Fruit fly (Drosophila melanogaster): ENCODE data around the gene CG13877.

The CG13877 gene

DNA sequence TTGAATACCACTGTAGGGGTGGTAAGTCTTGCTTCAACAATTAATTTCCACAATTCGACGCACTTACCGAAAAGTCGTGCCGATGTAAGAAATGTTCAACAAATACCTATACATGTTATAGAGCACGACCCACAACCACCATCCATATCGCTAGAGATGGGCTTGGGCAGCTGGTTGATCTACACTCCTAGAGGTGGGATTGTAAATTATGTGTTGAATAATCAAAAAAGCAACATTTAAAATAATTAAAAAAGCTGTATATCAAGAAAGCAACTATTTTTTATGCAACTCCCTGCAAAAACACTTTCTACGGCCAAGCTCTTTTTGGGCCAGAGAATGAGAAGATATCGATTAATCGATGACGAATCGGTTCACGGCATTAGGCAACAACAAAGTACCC is 33.6 kb upstream of the CG13877 start, which contains the start of the genes CG34140, Mkp and Mtch (continued):
- peak; percentile 50 for TF ChIP-seq CG3065 (GFP tag; optimal IDR thresholded peaks at IDR 0.05)
- TF ChIP-seq zf30C (GFP tag; optimal IDR thresholded peaks at IDR 0.05), result no peak
- no peak for TF ChIP-seq ham (GFP tag; IDR thresholded peaks at IDR 0.05)
- no peak for TF ChIP-seq ATbp (GFP tag; optimal IDR thresholded peaks at IDR 0.05)
- no peak for TF ChIP-seq sim (GFP tag; IDR thresholded peaks at IDR 0.05)
- peak; percentile 68 for TF ChIP-seq emc (GFP tag; optimal IDR thresholded peaks at IDR 0.05)
- peak; percentile 84 for TF ChIP-seq Mad (GFP tag; optimal IDR thresholded peaks at IDR 0.05)
- no peak for TF ChIP-seq Deaf1 (tag; optimal IDR thresholded peaks at IDR 0.05)
- peak; percentile 88 for TF ChIP-seq Max (GFP tag; optimal IDR thresholded peaks at IDR 0.05)
- TF ChIP-seq Hand (GFP tag; optimal IDR thresholded peaks at IDR 0.05), result peak; percentile 58
- TF ChIP-seq Optix (GFP tag; IDR thresholded peaks at IDR 0.05), result peak; percentile 82
- TF ChIP-seq CG16863 (GFP tag; optimal IDR thresholded peaks at IDR 0.05), result peak; percentile 85
- no peak for TF ChIP-seq CG4707 (GFP tag; optimal IDR thresholded peaks at IDR 0.05)
- TF ChIP-seq Ets97D (GFP tag; optimal IDR thresholded peaks at IDR 0.05), result peak; percentile 86
- peak; percentile 85 for TF ChIP-seq vvl (GFP tag; IDR thresholded peaks at IDR 0.05)
- TF ChIP-seq BEAF-32 (GFP tag; optimal IDR thresholded peaks at IDR 0.05), result peak; percentile 97
- no peak for TF ChIP-seq prd (optimal IDR thresholded peaks at IDR 0.05)
- peak; percentile 92 for TF ChIP-seq prd (GFP tag; IDR thresholded peaks at IDR 0.05)
- TF ChIP-seq aop (GFP tag; IDR thresholded peaks at IDR 0.05), result peak; percentile 63; the same call in 1 of the 2 replicates
- TF ChIP-seq Bdp1 (GFP tag; optimal IDR thresholded peaks at IDR 0.05), result peak; percentile 85
- peak; percentile 36 for TF ChIP-seq Dp (GFP tag; optimal IDR thresholded peaks at IDR 0.05)
- peak; percentile 70 for TF ChIP-seq p53 (GFP tag; optimal IDR thresholded peaks at IDR 0.05)
- peak; percentile 82 for TF ChIP-seq CG12744 (GFP tag; optimal IDR thresholded peaks at IDR 0.05)
- TF ChIP-seq CG17385 (GFP tag; optimal IDR thresholded peaks at IDR 0.05), result peak; percentile 74
- TF ChIP-seq Tbp (GFP tag; optimal IDR thresholded peaks at IDR 0.05), result no peak
- TF ChIP-seq Sin3A (optimal IDR thresholded peaks at IDR 0.05), result peak; percentile 96
- TF ChIP-seq CG33557 (GFP tag; optimal IDR thresholded peaks at IDR 0.05), result peak; percentile 74
- peak; percentile 94 for TF ChIP-seq row (GFP tag; IDR thresholded peaks at IDR 0.05)
- TF ChIP-seq CG17568 (GFP tag; optimal IDR thresholded peaks at IDR 0.05), result no peak
- TF ChIP-seq fd96Cb (tag; optimal IDR thresholded peaks at IDR 0.05), result peak; percentile 69
- no peak for TF ChIP-seq CG3281 (GFP tag; optimal IDR thresholded peaks at IDR 0.05)
- no peak for TF ChIP-seq Eip74EF (GFP tag; optimal IDR thresholded peaks at IDR 0.05)
- TF ChIP-seq CG31365 (tag; optimal IDR thresholded peaks at IDR 0.05), result no peak
- no peak for TF ChIP-seq Hmr (GFP tag; optimal IDR thresholded peaks at IDR 0.05)
- TF ChIP-seq klu (GFP tag; IDR thresholded peaks at IDR 0.05), result peak; percentile 74
- TF ChIP-seq phol (tag; optimal IDR thresholded peaks at IDR 0.05), result peak; percentile 89
- 0 out of 2 replicates have a peak, but pooled peaks have one; percentile 21 for TF ChIP-seq sens-2 (GFP tag; IDR thresholded peaks at IDR 0.05)

DNA sequence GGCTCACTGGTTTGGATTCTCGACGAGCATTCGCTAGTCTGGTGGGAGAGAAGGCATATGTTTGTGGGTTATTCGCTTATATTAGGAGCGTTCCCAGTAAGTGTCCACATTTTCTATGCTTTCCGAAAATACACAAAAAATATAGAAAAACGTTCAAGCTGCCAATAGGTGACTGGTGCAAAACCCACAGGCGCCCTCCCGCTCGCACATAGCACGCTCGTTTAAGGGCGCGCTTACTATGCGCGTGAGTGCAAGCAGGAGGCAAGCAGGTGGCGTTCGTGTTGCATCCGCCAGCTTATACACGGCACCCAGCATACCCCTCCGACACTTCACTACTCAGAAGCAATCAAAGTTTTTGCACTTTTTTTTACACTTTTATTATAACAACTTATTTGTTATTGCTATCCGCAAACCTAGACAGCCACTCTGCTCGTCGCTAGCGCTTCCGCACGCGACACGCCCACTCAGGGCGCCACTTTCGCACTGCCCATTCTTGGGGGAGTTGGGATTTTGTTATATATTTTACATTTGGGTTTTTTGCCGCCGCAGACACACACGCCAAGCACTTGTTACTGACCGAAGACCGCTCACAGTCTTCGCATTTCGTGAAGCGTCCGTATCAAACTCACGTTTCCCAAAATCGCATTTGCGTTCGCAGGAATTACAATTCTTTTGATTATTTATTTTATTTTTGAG is 18.7 kb upstream of the CG13877 start:
- TF ChIP-seq croc (GFP tag; conservative IDR thresholded peaks at IDR 0.05) (peak; percentile 20; the same call in 1 of the 3 replicates), hbn (GFP tag; IDR thresholded peaks at IDR 0.05; ENCODE audit: partially characterized antibody) (no peak), HLH3B (GFP tag; IDR thresholded peaks at IDR 0.05) (peak; percentile 34; the same call in 1 of the 2 replicates), CG17912 (GFP tag; optimal IDR thresholded peaks at IDR 0.05) (peak; percentile 21), vvl (GFP tag; IDR thresholded peaks at IDR 0.05) (peak; percentile 56), Jarid2 (GFP tag; optimal IDR thresholded peaks at IDR 0.05) (no peak), Rfx (GFP tag; IDR thresholded peaks at IDR 0.05) (peak; percentile 52), CG12155 (GFP tag; optimal IDR thresholded peaks at IDR 0.05) (no peak), HHEX (GFP tag; optimal IDR thresholded peaks at IDR 0.05) (no peak), ac (GFP tag; optimal IDR thresholded peaks at IDR 0.05) (peak; percentile 7), mam (GFP tag; optimal IDR thresholded peaks at IDR 0.05) (peak; percentile 24), CTCF (GFP tag; optimal IDR thresholded peaks at IDR 0.05) (peak; percentile 37), trh (GFP tag; optimal IDR thresholded peaks at IDR 0.05) (no peak), E2f2 (GFP tag; IDR thresholded peaks at IDR 0.05) (peak; percentile 33), CG30431 (GFP tag; optimal IDR thresholded peaks at IDR 0.05) (no peak), MESR4 (GFP tag; optimal IDR thresholded peaks at IDR 0.05) (peak; percentile 74), lilli (GFP tag; optimal IDR thresholded peaks at IDR 0.05) (no peak)
